Worm (Caenorhabditis elegans) whole organism, L4 larva: Measurements from ENCODE around the gene unc-52.

Source experiments
- F10B5.3 ChIP-seq: sonication (generic microtip); optimal IDR thresholded peaks from 2 replicates; lab custom pipeline; 2016; ENCODE audit warnings: mild to moderate bottlenecking, missing genetic modification characterization, missing compliant biosample characterization
- Y105C5A.15 ChIP-seq: fragments of 200-800 bp; sonication (Bioruptor generic); IDR thresholded peaks from 2 replicates; pipeline ENCODE4 v1.3.6; 2022; ENCODE audit warnings: missing genetic modification characterization, missing compliant biosample characterization
- Y75B8A.6 ChIP-seq: fragments of 200-800 bp; sonication (Bioruptor generic); IDR thresholded peaks from 2 replicates; pipeline ENCODE4 v1.3.6; 2022; ENCODE audit warnings: missing genetic modification reagents, missing genetic modification characterization, missing compliant biosample characterization
- ZK546.5 ChIP-seq, 2 experiments: sonication (generic microtip); optimal IDR thresholded peaks; 2 replicates each; lab custom pipeline; 2017; ENCODE audit warnings: missing biosample characterization in 2 of 2, missing genetic modification characterization in 2 of 2
- aha-1 ChIP-seq: fragments of 150-350 bp; peaks from one replicate; lab custom pipeline; 2014; ENCODE audit warnings: missing biosample characterization, missing genetic modification characterization
- aly-2 ChIP-seq: sonication (generic microtip); optimal IDR thresholded peaks from 2 replicates; lab custom pipeline; 2018; ENCODE audit warnings: missing biosample characterization, missing genetic modification characterization
- ama-1 ChIP-seq: fragments of 150-350 bp; optimal IDR thresholded peaks from 2 replicates; lab custom pipeline; 2014; ENCODE audit warnings: inconsistent platforms, mixed read lengths
- arid-1 ChIP-seq: fragments of 200-800 bp; sonication (Bioruptor generic); conservative IDR thresholded peaks from 2 replicates; pipeline ENCODE4 v1.3.6; 2022; ENCODE audit warnings: missing genetic modification reagents, missing genetic modification characterization, missing compliant biosample characterization
- cey-2 ChIP-seq: sonication (generic microtip); optimal IDR thresholded peaks from 3 replicates; lab custom pipeline; 2017; ENCODE audit warnings: missing genetic modification characterization, mild to moderate bottlenecking, missing compliant biosample characterization, antibody characterized with exemption, borderline replicate concordance; ENCODE audit not compliant: insufficient read depth
- daf-8 ChIP-seq: fragments of 200-800 bp; sonication (Bioruptor generic); IDR thresholded peaks from 2 replicates; pipeline ENCODE4 v1.3.6; 2022; ENCODE audit warnings: missing genetic modification characterization, missing compliant biosample characterization
- egl-27 ChIP-seq: sonication (generic microtip); optimal IDR thresholded peaks from 3 replicates; lab custom pipeline; 2017; ENCODE audit warnings: missing biosample characterization, missing genetic modification reagents, missing genetic modification characterization
- gei-8 ChIP-seq: fragments of 200-800 bp; sonication (Bioruptor generic); optimal IDR thresholded peaks from 2 replicates; lab custom pipeline; 2018; ENCODE audit warnings: mild to moderate bottlenecking, missing genetic modification characterization, missing compliant biosample characterization
- hlh-11 ChIP-seq: fragments of 200-800 bp; sonication (Bioruptor generic); optimal IDR thresholded peaks from 2 replicates; lab custom pipeline; 2018; ENCODE audit warnings: mild to moderate bottlenecking, missing genetic modification characterization, missing compliant biosample characterization
- hmg-1.1 ChIP-seq: fragments of 200-800 bp; sonication (Bioruptor generic); IDR thresholded peaks from 2 replicates; pipeline ENCODE4 v1.3.6; 2022; ENCODE audit warnings: missing genetic modification reagents, missing genetic modification characterization, missing compliant biosample characterization
- jun-1 ChIP-seq: fragments of 150-350 bp; optimal IDR thresholded peaks from 2 replicates; lab custom pipeline; 2014; ENCODE audit warnings: missing biosample characterization, missing genetic modification reagents, missing genetic modification characterization
- lin-38 ChIP-seq: fragments of 200-800 bp; sonication (Bioruptor generic); IDR thresholded peaks from 2 replicates; pipeline ENCODE4 v1.3.6; 2022; ENCODE audit warnings: missing genetic modification reagents, missing genetic modification characterization, missing compliant biosample characterization
- lin-39 ChIP-seq: fragments of 150-350 bp; optimal IDR thresholded peaks from 2 replicates; lab custom pipeline; 2014; ENCODE audit warnings: missing biosample characterization, missing genetic modification reagents, missing genetic modification characterization
- mdl-1 ChIP-seq, 2 experiments: fragments of 150-350 bp in 1 of 2; sonication (generic microtip) in 1 of 2; optimal IDR thresholded peaks; 2 replicates each; lab custom pipeline; 2014 to 2017; ENCODE audit warnings: missing biosample characterization in 2 of 2, missing genetic modification characterization in 2 of 2
- mxl-3 ChIP-seq: fragments of 200-800 bp; sonication (Bioruptor generic); optimal IDR thresholded peaks from 2 replicates; lab custom pipeline; 2018; ENCODE audit warnings: mild to moderate bottlenecking, missing genetic modification characterization, missing compliant biosample characterization
- nhr-111 ChIP-seq: fragments of 200-800 bp; sonication (Bioruptor generic); optimal IDR thresholded peaks from 2 replicates; lab custom pipeline; 2018; ENCODE audit warnings: mild to moderate bottlenecking, missing genetic modification characterization, missing compliant biosample characterization
- nhr-237 ChIP-seq: sonication (generic microtip); optimal IDR thresholded peaks from 2 replicates; lab custom pipeline; 2017; ENCODE audit warnings: missing biosample characterization, missing genetic modification characterization
- nhr-25 ChIP-seq: sonication (generic microtip); optimal IDR thresholded peaks from 2 replicates; lab custom pipeline; 2017; ENCODE audit warnings: missing genetic modification characterization, mild to moderate bottlenecking, missing compliant biosample characterization, antibody characterized with exemption, moderate library complexity, borderline replicate concordance; ENCODE audit not compliant: insufficient read depth
- nhr-28 ChIP-seq: fragments of 150-350 bp; optimal IDR thresholded peaks from 2 replicates; lab custom pipeline; 2014; ENCODE audit warnings: missing biosample characterization, missing genetic modification characterization
- nhr-42 ChIP-seq: fragments of 200-800 bp; sonication (Bioruptor generic); IDR thresholded peaks from 2 replicates; pipeline ENCODE4 v1.3.6; 2022; ENCODE audit warnings: missing genetic modification characterization, missing compliant biosample characterization
- nhr-48 ChIP-seq: sonication (generic microtip); optimal IDR thresholded peaks from 2 replicates; lab custom pipeline; 2016; ENCODE audit warnings: mild to moderate bottlenecking, missing genetic modification characterization, missing compliant biosample characterization
- pqm-1 ChIP-seq: sonication (generic microtip); optimal IDR thresholded peaks from 2 replicates; lab custom pipeline; 2017; ENCODE audit warnings: missing biosample characterization, missing genetic modification characterization
- rbr-2 ChIP-seq: sonication (generic microtip); optimal IDR thresholded peaks from 2 replicates; lab custom pipeline; 2016; ENCODE audit warnings: missing genotype, missing genetic modification characterization, missing compliant biosample characterization
- set-16 ChIP-seq: fragments of 200-800 bp; sonication (Bioruptor generic); IDR thresholded peaks from 2 replicates; pipeline ENCODE4 v1.3.6; 2022; ENCODE audit warnings: missing genetic modification reagents, missing genetic modification characterization, missing compliant biosample characterization
- snpc-4 ChIP-seq: fragments of 150-350 bp; optimal IDR thresholded peaks from 2 replicates; lab custom pipeline; 2014; ENCODE audit warnings: missing biosample characterization, missing genetic modification characterization
- tra-1 ChIP-seq: fragments of 200-800 bp; sonication (Bioruptor generic); IDR thresholded peaks from 2 replicates; pipeline ENCODE4 v1.3.6; 2022; ENCODE audit warnings: missing genetic modification reagents, missing genetic modification characterization, missing compliant biosample characterization
- unc-39 ChIP-seq: sonication (generic microtip); optimal IDR thresholded peaks from 2 replicates; lab custom pipeline; 2017; ENCODE audit warnings: missing biosample characterization, missing genetic modification characterization
- unc-62 ChIP-seq, 3 experiments: fragments of 150-350 bp in 1 of 3; sonication (generic microtip); optimal IDR thresholded peaks in 2 of 3; peaks in 1 of 3; 1 replicate in 1 of 3; 2 replicates in 2 of 3; lab custom pipeline; 2014 to 2017; ENCODE audit warnings: missing biosample characterization in 3 of 3, missing genetic modification characterization in 3 of 3, missing genetic modification reagents in 3 of 3, missing genotype in 1 of 3
- zfp-2 ChIP-seq: sonication (generic microtip); optimal IDR thresholded peaks from 2 replicates; lab custom pipeline; 2016; ENCODE audit warnings: mild to moderate bottlenecking, missing genetic modification characterization, missing compliant biosample characterization
- ztf-7 ChIP-seq: fragments of 150-350 bp; optimal IDR thresholded peaks from 2 replicates; lab custom pipeline; 2014; ENCODE audit warnings: missing biosample characterization, missing genetic modification characterization

unc-52 gene

DNA sequence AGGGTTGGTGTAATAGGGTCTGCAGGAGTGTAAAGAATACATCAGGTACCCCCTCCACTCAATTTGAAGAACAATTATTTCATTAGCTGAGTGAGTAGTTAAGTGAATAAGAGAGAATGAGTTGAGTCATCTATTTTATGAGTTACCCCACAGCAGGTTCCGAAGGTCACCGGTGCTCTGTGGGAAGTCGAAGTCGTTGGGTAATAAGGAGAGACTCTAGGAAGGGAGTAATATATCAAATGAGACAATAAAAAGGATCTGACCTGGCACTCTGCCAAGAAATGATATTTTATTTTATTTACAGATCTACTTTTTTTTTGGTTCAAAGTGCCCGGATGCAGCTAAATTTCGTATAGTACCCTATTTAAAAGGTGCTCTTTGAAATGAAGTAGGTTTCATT lies 13.8 kb upstream of the unc-52 start, which contains the start of gene C09F9.1:
TSS of gene C09F9.1 (plus strand) at position 301 of the 400 bp plus-strand sequence.
- TF ChIP-seq egl-27 (tag; lab: Kevin White, UChicago) (no peak), unc-39 (no peak), jun-1 (tag; lab: Kevin White, UChicago) (no peak), unc-62 (GFP tag; optimal IDR thresholded peaks at IDR 0.05 in 1 of 2; lab: Kevin White, UChicago) (peak in 1 of 2 experiments; percentile 45), unc-62 (tag; optimal IDR thresholded peaks at IDR 0.05; lab: Kevin White, UChicago) (no peak), lin-38 (GFP tag; lab: Robert Waterston, UW) (no peak), lin-39 (tag; lab: Kevin White, UChicago) (no peak)

DNA sequence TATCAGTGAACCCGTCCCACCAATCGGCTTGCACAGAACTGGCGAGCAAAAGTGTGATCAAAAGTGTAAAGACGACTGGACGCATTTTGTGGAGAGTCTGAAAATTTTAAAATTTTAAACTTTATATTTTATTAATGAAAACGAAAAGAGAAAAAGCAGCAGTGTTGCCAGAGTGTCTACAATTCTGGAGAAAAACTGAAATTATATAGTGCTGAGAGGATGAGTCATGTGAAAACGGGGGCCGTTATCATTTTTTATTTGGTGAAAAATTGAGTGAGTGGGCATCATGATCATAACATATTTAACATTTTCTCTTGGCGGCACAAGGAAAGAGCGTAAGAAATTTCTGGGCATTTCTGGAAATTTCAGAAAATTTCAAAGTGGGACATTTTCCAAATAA lies 10.9 kb upstream of the unc-52 start, which contains the start of gene K02B7.3:
TSS of gene K02B7.3 (minus strand) at position 101 of the 400 bp plus-strand sequence.
- no peak for TF ChIP-seq pqm-1
- no peak for TF ChIP-seq nhr-237 (tag; lab: Kevin White, UChicago)
- TF ChIP-seq, all 104 proteins: peak for 0

DNA sequence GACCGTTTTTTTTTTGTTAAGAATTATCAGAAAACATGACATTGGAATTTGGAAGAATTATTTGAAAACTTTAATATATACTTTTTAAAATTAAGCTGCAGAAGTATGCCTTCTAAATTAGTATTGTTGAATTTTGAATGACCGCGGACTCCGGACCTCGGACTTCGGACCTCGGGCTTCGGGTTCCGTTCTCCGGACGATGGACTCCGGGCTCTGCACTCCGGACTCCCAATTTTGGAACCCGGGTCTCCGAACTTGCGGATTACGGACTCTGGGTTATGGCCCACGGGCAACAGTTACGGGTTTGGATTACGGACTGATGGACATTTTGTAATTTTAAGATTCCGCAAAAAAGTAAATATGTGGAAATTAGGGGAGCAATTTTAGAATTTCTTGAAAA lies 610 bp downstream of the unc-52 start:
- TF ChIP-seq set-16 (GFP tag; lab: Robert Waterston, UW) (peak; percentile 70), unc-62 (GFP tag; optimal IDR thresholded peaks at IDR 0.05 in 1 of 2; lab: Kevin White, UChicago) (peak in 1 of 2 experiments; percentile 60), unc-62 (tag; optimal IDR thresholded peaks at IDR 0.05; lab: Kevin White, UChicago) (no peak), nhr-48 (tag; lab: Kevin White, UChicago) (no peak)

DNA sequence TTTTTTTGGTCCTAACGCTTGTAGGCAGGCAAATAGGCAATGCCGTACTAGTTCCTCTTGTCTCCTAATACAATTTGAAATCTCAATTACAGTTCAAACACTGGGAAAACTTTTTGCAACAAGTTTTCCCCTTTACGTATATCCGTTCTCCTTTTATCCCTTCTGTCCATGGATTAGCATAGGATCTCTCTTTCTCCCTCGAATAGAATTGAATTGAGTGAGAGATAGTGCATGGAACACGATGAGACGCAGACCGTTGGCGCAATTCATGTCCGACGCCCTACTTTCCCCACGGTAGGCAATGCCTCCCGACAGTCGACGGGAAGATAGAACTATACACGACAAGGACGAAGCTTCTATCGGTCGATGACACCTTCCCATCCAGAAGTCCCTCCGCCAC lies 6.1 kb downstream of the unc-52 start, which contains the start of gene hhat-1:
TSS of gene hhat-1 (plus strand) at position 301 of the 400 bp plus-strand sequence.
- TF ChIP-seq nhr-25 (tag; lab: Kevin White, UChicago): no peak
- TF ChIP-seq nhr-42 (GFP tag; lab: Robert Waterston, UW): peak; percentile 11; the same call in 1 of the 2 replicates
- TF ChIP-seq tra-1 (GFP tag; lab: Robert Waterston, UW): no peak
- TF ChIP-seq zfp-2 (tag; lab: Kevin White, UChicago): no peak
- TF ChIP-seq ama-1 (lab: Kevin White, UChicago): no peak
- TF ChIP-seq nhr-111 (GFP tag; lab: Kevin White, UChicago): no peak
- TF ChIP-seq Y105C5A.15 (GFP tag; lab: Robert Waterston, UW): no peak
- TF ChIP-seq F10B5.3 (tag; lab: Kevin White, UChicago): no peak
- TF ChIP-seq mxl-3: peak; percentile 4
- no peak for TF ChIP-seq arid-1
- TF ChIP-seq aly-2 (tag; lab: Kevin White, UChicago): no peak
- no peak for TF ChIP-seq hmg-1.1 (GFP tag; lab: Robert Waterston, UW)
- TF ChIP-seq daf-8: no peak
- TF ChIP-seq rbr-2: no peak
- peak; percentile 25 for TF ChIP-seq aha-1 (tag; lab: Kevin White, UChicago)
- no peak for TF ChIP-seq ZK546.5 (tag; optimal IDR thresholded peaks at IDR 0.05; lab: Kevin White, UChicago)

DNA sequence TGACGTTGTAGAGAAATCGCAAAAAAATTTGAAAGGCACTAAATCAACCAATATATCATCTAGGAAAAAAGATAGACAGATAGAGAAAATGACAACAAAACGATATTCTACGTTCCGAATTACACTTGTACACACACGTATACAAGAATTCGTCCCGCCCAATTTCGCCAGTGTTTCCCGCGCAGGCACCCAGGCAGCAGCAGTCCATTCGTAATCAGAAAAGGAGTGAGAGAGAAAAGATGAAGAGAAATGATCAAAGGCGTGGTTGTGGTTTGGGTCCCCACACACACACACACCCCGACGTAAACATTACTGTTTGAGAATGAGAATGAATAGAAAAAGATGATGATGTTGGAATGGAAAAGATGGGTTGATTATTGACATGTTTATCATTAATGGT lies 10.6 kb downstream of the unc-52 start:
- TF ChIP-seq Y75B8A.6 (GFP tag; lab: Robert Waterston, UW) (no peak), mdl-1 (tag; optimal IDR thresholded peaks at IDR 0.05; lab: Kevin White, UChicago) (peak in 1 of 2 experiments; percentile 41), mxl-3 (peak; percentile 76), snpc-4 (tag; lab: Kevin White, UChicago) (no peak), ZK546.5 (tag; optimal IDR thresholded peaks at IDR 0.05; lab: Kevin White, UChicago) (no peak), unc-62 (GFP tag; optimal IDR thresholded peaks at IDR 0.05 in 1 of 2; lab: Kevin White, UChicago) (peak in 1 of 2 experiments; percentile 68), unc-62 (tag; optimal IDR thresholded peaks at IDR 0.05; lab: Kevin White, UChicago) (no peak), nhr-28 (tag; lab: Kevin White, UChicago) (peak; percentile 42), gei-8 (no peak), hlh-11 (no peak), cey-2 (tag; lab: Kevin White, UChicago) (no peak), ztf-7 (tag; lab: Kevin White, UChicago) (no peak)
